Worm (Caenorhabditis elegans) whole organism, young adult: ENCODE results near the gene C56G2.5.

Experiments used
- ama-1 ChIP-seq, 3 experiments: fragments of 150-350 bp in 1 of 3; sonication (generic microtip) in 2 of 3; optimal IDR thresholded peaks; 2 replicates each; lab custom pipeline; 2014 to 2018; ENCODE audit warnings: missing biosample characterization in 2 of 3, missing genetic modification characterization in 2 of 3, missing genetic modification reagents in 2 of 3
- ceh-91 ChIP-seq: fragments of 200-800 bp; sonication (Bioruptor generic); IDR thresholded peaks from 2 replicates; pipeline ENCODE4 v1.3.6; 2022; ENCODE audit warnings: missing genetic modification reagents, missing genetic modification characterization, missing compliant biosample characterization
- egl-44 ChIP-seq: fragments of 200-800 bp; sonication (Bioruptor generic); IDR thresholded peaks from 2 replicates; pipeline ENCODE4 v1.3.6; 2022; ENCODE audit warnings: missing genetic modification reagents, missing genetic modification characterization, missing compliant biosample characterization
- lin-26 ChIP-seq: fragments of 200-800 bp; sonication (Bioruptor generic); IDR thresholded peaks from 2 replicates; pipeline ENCODE4 v1.3.6; 2022; ENCODE audit warnings: missing genetic modification reagents, missing genetic modification characterization, missing compliant biosample characterization
- lin-40 ChIP-seq: sonication (generic microtip); optimal IDR thresholded peaks from 2 replicates; lab custom pipeline; 2016; ENCODE audit warnings: missing genetic modification characterization, mild to moderate bottlenecking, missing compliant biosample characterization, missing genotype, missing genetic modification reagents
- mel-28 ChIP-seq: sonication (generic microtip); optimal IDR thresholded peaks from 2 replicates; lab custom pipeline; 2016; ENCODE audit warnings: borderline replicate concordance, mild to moderate bottlenecking, missing genetic modification characterization, missing compliant biosample characterization
- snpc-4 ChIP-seq, 5 experiments: fragments of 150-350 bp in 1 of 5; sonication (generic microtip) in 4 of 5; optimal IDR thresholded peaks; 2 replicates each; lab custom pipeline; 2014 to 2018; ENCODE audit warnings: missing genetic modification characterization in 5 of 5, missing biosample characterization in 3 of 5, antibody characterized with exemption in 2 of 5, mild to moderate bottlenecking in 2 of 5, missing compliant biosample characterization in 2 of 5, missing genotype in 2 of 5, moderate library complexity in 2 of 5, missing genetic modification reagents in 1 of 5
- xnd-1 ChIP-seq: sonication (generic microtip); optimal IDR thresholded peaks from 2 replicates; lab custom pipeline; 2016; ENCODE audit warnings: missing genotype, missing genetic modification reagents, missing genetic modification characterization, missing compliant biosample characterization
- ztf-26 ChIP-seq: sonication (generic microtip); optimal IDR thresholded peaks from 2 replicates; lab custom pipeline; 2017; ENCODE audit warnings: missing genetic modification characterization, missing compliant biosample characterization

DNA sequence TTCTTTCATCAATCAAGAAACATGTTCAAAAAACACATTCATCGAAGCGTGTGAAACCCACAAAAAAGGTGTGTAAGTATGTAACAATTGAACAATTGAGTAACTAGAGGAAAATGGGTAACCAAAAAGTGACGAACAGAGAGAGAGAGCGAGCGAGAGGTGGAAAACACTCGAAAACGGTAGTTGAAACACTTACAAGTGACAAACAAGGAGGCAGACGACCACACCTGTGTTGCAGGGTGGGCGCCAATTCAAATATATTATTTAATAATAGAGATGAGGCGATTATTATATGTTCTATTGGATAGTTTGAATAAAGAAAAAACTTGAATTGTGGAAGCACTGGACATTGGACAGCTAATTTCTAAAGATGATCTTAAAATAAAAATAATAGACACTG lies 34.7 kb downstream of the C56G2.5 start:
- TF ChIP-seq ama-1 (optimal IDR thresholded peaks at IDR 0.05; lab: Kevin White, UChicago) (no peak), ama-1 (GFP tag; optimal IDR thresholded peaks at IDR 0.05; lab: Kevin White, UChicago) (no peak), ztf-26 (tag; lab: Kevin White, UChicago) (no peak), snpc-4 (GFP tag; optimal IDR thresholded peaks at IDR 0.05; lab: Kevin White, UChicago) (no peak), snpc-4 (tag; optimal IDR thresholded peaks at IDR 0.05; lab: Kevin White, UChicago) (no peak), egl-44 (GFP tag; lab: Robert Waterston, UW) (no peak), lin-26 (GFP tag; lab: Robert Waterston, UW) (no peak), lin-40 (no peak), ceh-91 (GFP tag; lab: Robert Waterston, UW) (no peak), xnd-1 (tag; lab: Kevin White, UChicago) (no peak), mel-28 (tag; lab: Kevin White, UChicago) (no peak)
